Worm (Caenorhabditis elegans) whole organism, L3 larva: Measurements from ENCODE around the gene F08H9.2.

ENCODE experiments used
- R02D3.7 ChIP-seq: fragments of 150-350 bp; optimal IDR thresholded peaks from 2 replicates; lab custom pipeline; 2014; ENCODE audit warnings: missing biosample characterization, missing genetic modification characterization
- ama-1 ChIP-seq: fragments of 150-350 bp; optimal IDR thresholded peaks from 2 replicates; lab custom pipeline; 2018
- elt-2 ChIP-seq: sonication (generic microtip); optimal IDR thresholded peaks from 2 replicates; lab custom pipeline; 2016; ENCODE audit warnings: missing genetic modification reagents, mild to moderate bottlenecking, missing genetic modification characterization, missing compliant biosample characterization
- nhr-25 ChIP-seq: sonication (generic microtip); optimal IDR thresholded peaks from 2 replicates; lab custom pipeline; 2017; ENCODE audit warnings: missing biosample characterization, missing genetic modification characterization
- snpc-4 ChIP-seq: fragments of 150-350 bp; optimal IDR thresholded peaks from 2 replicates; lab custom pipeline; 2014; ENCODE audit warnings: missing biosample characterization, missing genetic modification characterization

DNA sequence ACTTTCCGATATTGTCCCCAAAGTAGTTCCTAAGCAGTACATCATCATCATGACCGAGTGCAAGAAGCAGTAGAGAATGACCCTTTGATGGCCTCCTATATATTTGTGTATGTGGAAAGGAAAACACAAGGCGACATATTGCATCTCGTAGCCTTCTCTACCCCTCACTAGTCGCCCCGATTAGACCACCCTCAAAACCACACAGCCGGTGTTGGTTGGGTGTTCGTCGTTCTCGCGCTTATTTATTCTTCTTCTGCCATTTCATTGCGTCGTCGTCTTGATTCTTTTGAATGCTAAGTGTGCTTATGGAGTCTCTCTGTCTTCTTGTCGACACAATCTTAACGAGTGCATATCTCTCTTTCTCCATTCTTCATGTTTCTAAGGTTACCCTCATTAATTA, 37.7 kb downstream of the F08H9.2 start:
- TF ChIP-seq ama-1 (lab: Kevin White, UChicago) (no peak), R02D3.7 (tag; lab: Kevin White, UChicago) (no peak), nhr-25 (tag; lab: Kevin White, UChicago) (no peak), elt-2 (tag; lab: Kevin White, UChicago) (no peak), snpc-4 (tag; lab: Kevin White, UChicago) (no peak)
